Fruit fly (Drosophila melanogaster): ENCODE measurements around the gene Cyp4ac1.

Cyp4ac1 gene

dm6 chr2L:5263343-5264051 lies at the start of gene Cyp4ac1:
Cyp4ac1 (plus strand) TSS chr2L:5264001.
- no peak for TF ChIP-seq psq (optimal IDR thresholded peaks at IDR 0.05)
- TF ChIP-seq h (optimal IDR thresholded peaks at IDR 0.05), result no peak
- no peak for TF ChIP-seq insv (optimal IDR thresholded peaks at IDR 0.05)

- TF ChIP-seq Myc (optimal IDR thresholded peaks at IDR 0.05) (no peak), psq (optimal IDR thresholded peaks at IDR 0.05) (no peak), insv (optimal IDR thresholded peaks at IDR 0.05) (no peak), h (optimal IDR thresholded peaks at IDR 0.05) (no peak), Sin3A (optimal IDR thresholded peaks at IDR 0.05) (no peak), ttk (optimal IDR thresholded peaks at IDR 0.05) (no peak)
Measured at dm6 chr2L:5214981-5215380, 48.8 kb upstream of the Cyp4ac1 start, which contains the start of gene CG7742. CG7742 (minus strand) TSS chr2L:5215081.

DNA sequence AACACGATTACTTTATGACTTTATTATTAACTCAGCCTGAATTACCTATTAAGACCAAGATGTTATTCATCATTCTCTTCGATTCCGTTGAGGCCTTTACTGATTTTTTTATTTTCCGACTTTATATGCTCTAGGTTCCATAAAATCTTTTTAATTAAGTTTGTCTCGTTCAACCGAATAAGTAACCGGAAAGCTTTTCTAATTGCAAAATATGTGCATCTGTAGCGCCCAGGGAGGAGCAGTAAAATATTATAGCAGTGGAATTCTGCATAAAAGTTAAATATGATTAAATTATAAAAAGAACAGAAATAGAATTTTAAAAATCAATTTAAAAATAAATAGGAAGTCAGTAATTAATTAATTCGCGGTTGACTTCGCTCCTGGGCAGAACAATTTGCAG lies 47.4 kb upstream of the Cyp4ac1 start, which contains the start of the genes CG14034 and TpnC25D:
Gene CG14034 (minus strand): TSS at position 101 of the 400 bp plus-strand sequence.
Gene TpnC25D (plus strand): TSS at position 260 of the 400 bp plus-strand sequence.
- TF ChIP-seq Myc (optimal IDR thresholded peaks at IDR 0.05) (no peak), ttk (optimal IDR thresholded peaks at IDR 0.05) (no peak), Sin3A (optimal IDR thresholded peaks at IDR 0.05) (no peak), h (optimal IDR thresholded peaks at IDR 0.05) (no peak), insv (optimal IDR thresholded peaks at IDR 0.05) (no peak), psq (optimal IDR thresholded peaks at IDR 0.05) (no peak)

DNA sequence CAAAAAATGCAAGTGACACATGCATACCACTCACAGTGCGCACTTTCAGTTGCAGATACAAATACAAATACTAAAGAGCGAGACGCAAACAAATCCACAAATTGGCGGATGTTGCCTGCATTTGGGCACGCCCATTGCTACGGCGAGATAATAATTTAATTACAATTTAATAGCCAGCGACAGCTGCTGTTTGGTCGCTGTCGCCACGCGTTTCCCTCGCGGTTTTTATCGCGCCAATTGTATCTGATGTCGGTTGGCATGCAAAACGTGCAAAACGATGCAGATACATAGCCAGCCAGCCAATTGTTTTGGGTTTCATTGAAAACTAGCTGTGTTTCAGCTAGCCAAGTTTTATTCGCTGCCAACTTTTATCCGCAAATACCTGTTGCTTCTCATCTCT lies 40.5 kb upstream of the Cyp4ac1 start:
- TF ChIP-seq Sin3A (optimal IDR thresholded peaks at IDR 0.05) (no peak), insv (optimal IDR thresholded peaks at IDR 0.05) (no peak), ttk (optimal IDR thresholded peaks at IDR 0.05) (no peak)

dm6 chr2L:5224724-5225319 lies 39.0 kb upstream of the Cyp4ac1 start:
- TF ChIP-seq Sin3A (optimal IDR thresholded peaks at IDR 0.05), result no peak
- no peak for TF ChIP-seq insv (optimal IDR thresholded peaks at IDR 0.05)
- no peak for TF ChIP-seq ttk (optimal IDR thresholded peaks at IDR 0.05)
- TF ChIP-seq Myc (optimal IDR thresholded peaks at IDR 0.05), result no peak
- TF ChIP-seq h (optimal IDR thresholded peaks at IDR 0.05), result no peak
- TF ChIP-seq psq (optimal IDR thresholded peaks at IDR 0.05), result no peak

dm6 chr2L:5225547-5226213 lies 38.1 kb upstream of the Cyp4ac1 start:
- no peak for TF ChIP-seq insv (optimal IDR thresholded peaks at IDR 0.05)
- TF ChIP-seq ttk (optimal IDR thresholded peaks at IDR 0.05), result no peak
- no peak for TF ChIP-seq Myc (optimal IDR thresholded peaks at IDR 0.05)
- no peak for TF ChIP-seq h (optimal IDR thresholded peaks at IDR 0.05)
- no peak for TF ChIP-seq Sin3A (optimal IDR thresholded peaks at IDR 0.05)
- no peak for TF ChIP-seq psq (optimal IDR thresholded peaks at IDR 0.05)

DNA sequence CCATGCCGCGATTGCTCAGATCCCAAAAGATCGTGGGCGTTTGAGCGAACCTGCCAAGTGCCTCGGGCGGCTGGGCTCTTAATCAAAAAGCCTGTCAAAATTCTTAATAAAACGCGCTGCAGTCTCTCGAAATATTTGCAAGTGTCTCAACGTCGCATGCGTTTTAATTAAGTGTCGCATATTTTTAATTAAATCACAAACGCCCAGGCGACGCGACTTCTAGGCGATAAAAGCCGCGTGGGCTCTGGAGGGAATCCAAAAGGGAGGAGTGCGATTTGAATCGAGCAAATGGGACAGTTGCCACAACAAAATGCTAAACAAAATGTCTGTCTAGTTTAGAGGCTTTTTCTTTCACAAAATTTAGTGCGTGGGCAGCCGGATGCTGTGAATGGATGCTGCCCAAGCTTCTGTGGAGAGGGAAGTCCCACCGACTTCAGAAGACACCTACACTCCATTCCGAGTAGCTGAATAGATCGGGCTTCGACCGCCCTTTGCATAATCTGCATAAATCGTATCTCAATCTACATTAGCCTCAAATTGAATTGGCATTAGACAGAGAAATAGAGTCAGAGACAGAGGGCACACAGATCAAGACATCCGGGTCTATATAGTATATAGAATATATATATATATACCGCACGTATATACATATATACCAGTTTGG lies 36.8 kb upstream of the Cyp4ac1 start:
- no peak for TF ChIP-seq insv (optimal IDR thresholded peaks at IDR 0.05)
- no peak for TF ChIP-seq h (optimal IDR thresholded peaks at IDR 0.05)
- no peak for TF ChIP-seq Sin3A (optimal IDR thresholded peaks at IDR 0.05)
- no peak for TF ChIP-seq ttk (optimal IDR thresholded peaks at IDR 0.05)
- no peak for TF ChIP-seq psq (optimal IDR thresholded peaks at IDR 0.05)
- TF ChIP-seq Myc (optimal IDR thresholded peaks at IDR 0.05), result no peak

dm6 chr2L:5228581-5229077 lies 35.2 kb upstream of the Cyp4ac1 start:
- TF ChIP-seq ttk (optimal IDR thresholded peaks at IDR 0.05) (no peak), psq (optimal IDR thresholded peaks at IDR 0.05) (no peak), Myc (optimal IDR thresholded peaks at IDR 0.05) (no peak), Sin3A (optimal IDR thresholded peaks at IDR 0.05) (no peak), h (optimal IDR thresholded peaks at IDR 0.05) (no peak), insv (optimal IDR thresholded peaks at IDR 0.05) (no peak)

- TF ChIP-seq insv (optimal IDR thresholded peaks at IDR 0.05) (no peak), psq (optimal IDR thresholded peaks at IDR 0.05) (no peak), Sin3A (optimal IDR thresholded peaks at IDR 0.05) (no peak), h (optimal IDR thresholded peaks at IDR 0.05) (no peak), ttk (optimal IDR thresholded peaks at IDR 0.05) (no peak), Myc (optimal IDR thresholded peaks at IDR 0.05) (no peak)
Measured at dm6 chr2L:5229239-5229638, 34.6 kb upstream of the Cyp4ac1 start.

- TF ChIP-seq insv (optimal IDR thresholded peaks at IDR 0.05) (no peak), Myc (optimal IDR thresholded peaks at IDR 0.05) (no peak), psq (optimal IDR thresholded peaks at IDR 0.05) (no peak), ttk (optimal IDR thresholded peaks at IDR 0.05) (no peak), Sin3A (optimal IDR thresholded peaks at IDR 0.05) (no peak), h (optimal IDR thresholded peaks at IDR 0.05) (no peak)
Measured at dm6 chr2L:5229735-5230347, 34.0 kb upstream of the Cyp4ac1 start.

- TF ChIP-seq insv (optimal IDR thresholded peaks at IDR 0.05) (no peak), Myc (optimal IDR thresholded peaks at IDR 0.05) (no peak), Sin3A (optimal IDR thresholded peaks at IDR 0.05) (no peak), psq (optimal IDR thresholded peaks at IDR 0.05) (no peak), h (optimal IDR thresholded peaks at IDR 0.05) (no peak), ttk (optimal IDR thresholded peaks at IDR 0.05) (no peak)
Measured at dm6 chr2L:5230772-5231171, 33.0 kb upstream of the Cyp4ac1 start.
